Fruit fly (Drosophila melanogaster) whole organism, prepupa: ENCODE data around the gene Glos.

Experiments
- lz ChIP-seq: fragments of 200-800 bp; sonication (Bioruptor generic); optimal IDR thresholded peaks from 3 replicates; lab custom pipeline; 2016; ENCODE audit warnings: missing biosample characterization, missing genetic modification characterization
- svp ChIP-seq: fragments of 200-800 bp; sonication (Bioruptor generic); peaks from one replicate; lab custom pipeline; 2016; ENCODE audit warnings: missing biosample characterization, missing genetic modification characterization

DNA sequence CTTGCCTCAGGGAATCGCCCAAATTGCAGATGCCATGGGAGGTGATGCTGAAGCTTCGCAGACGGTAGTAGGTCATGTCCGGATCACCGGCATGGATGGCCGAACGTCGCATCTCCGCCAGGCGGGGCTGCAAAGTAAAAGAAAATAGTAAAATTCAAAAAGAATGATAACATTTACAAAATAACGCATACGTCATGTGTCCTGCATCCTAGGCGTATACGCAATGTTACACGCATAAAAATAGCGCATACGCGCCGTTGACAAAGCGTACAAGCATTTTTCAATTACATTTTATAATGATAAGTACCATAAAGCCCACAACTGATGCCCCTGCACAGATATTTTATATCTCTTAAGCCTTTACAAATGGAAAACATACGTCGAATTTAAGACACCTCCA, 34.4 kb upstream of the Glos start:
- no peak for TF ChIP-seq svp (GFP tag; lab: Kevin White, UChicago)
- no peak for TF ChIP-seq lz
